Worm (Caenorhabditis elegans): ENCODE measurements around the gene zipt-2.3.

The zipt-2.3 gene

DNA sequence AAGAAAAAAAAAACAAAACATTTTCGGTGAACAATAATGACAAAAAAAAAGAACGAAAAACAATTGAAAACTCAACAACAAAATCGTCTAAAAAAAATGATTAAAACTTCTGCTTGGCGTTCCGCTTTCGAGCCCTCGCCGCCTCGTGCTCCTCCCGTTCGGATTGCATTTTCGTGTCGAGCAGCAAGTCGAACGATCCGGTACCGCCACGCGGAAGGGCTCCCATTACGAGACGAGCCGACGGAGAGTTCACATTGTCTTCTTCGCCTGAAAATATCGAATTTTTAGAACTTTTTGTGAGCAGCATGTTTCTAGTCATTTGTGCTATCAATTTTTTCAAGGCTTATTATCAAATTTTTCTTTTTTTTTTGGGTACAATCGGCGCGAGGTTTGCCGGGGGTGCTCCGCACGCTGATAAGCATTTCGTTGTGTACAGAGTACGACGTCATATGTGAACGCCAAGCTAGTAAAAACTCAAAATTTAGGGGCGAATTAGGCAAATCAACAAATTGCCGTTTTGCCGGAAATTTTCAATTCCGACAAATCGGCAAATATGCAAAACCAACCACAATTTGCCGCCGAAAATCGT, 44.9 kb downstream of the zipt-2.3 start:
- no peak for TF ChIP-seq aly-2 (tag; optimal IDR thresholded peaks at IDR 0.05)
- TF ChIP-seq fos-1 (tag; optimal IDR thresholded peaks at IDR 0.05) = peak; percentile 55

- peak; percentile 29 for TF ChIP-seq F13H6.1 (tag; optimal IDR thresholded peaks at IDR 0.05)
- peak; percentile 22 for TF ChIP-seq fos-1 (tag; optimal IDR thresholded peaks at IDR 0.05)
- TF ChIP-seq nhr-129 (tag; optimal IDR thresholded peaks at IDR 0.05) = no peak
- no peak for TF ChIP-seq sem-4 (tag; optimal IDR thresholded peaks at IDR 0.05)
- TF ChIP-seq nhr-12 (tag; optimal IDR thresholded peaks at IDR 0.05) = no peak
- TF ChIP-seq sma-3 (GFP tag; optimal IDR thresholded peaks at IDR 0.05) = peak; percentile 16
- TF ChIP-seq snpc-4 (tag; optimal IDR thresholded peaks at IDR 0.05) = no peak
- TF ChIP-seq lsy-2 (tag; optimal IDR thresholded peaks at IDR 0.05) = no peak
- peak; percentile 5 for TF ChIP-seq blmp-1 (tag; optimal IDR thresholded peaks at IDR 0.05; ENCODE audit: insufficient read depth)
- no peak for TF ChIP-seq nhr-237 (tag; optimal IDR thresholded peaks at IDR 0.05)
- no peak for TF ChIP-seq skn-1 (tag; optimal IDR thresholded peaks at IDR 0.05)
- no peak for TF ChIP-seq aly-2 (tag; optimal IDR thresholded peaks at IDR 0.05)
- no peak for TF ChIP-seq C34F6.9 (tag; optimal IDR thresholded peaks at IDR 0.05)
- no peak for TF ChIP-seq gmeb-1 (tag; optimal IDR thresholded peaks at IDR 0.05)
- TF ChIP-seq nhr-23 (tag; optimal IDR thresholded peaks at IDR 0.05) = no peak
- peak; percentile 28 for TF ChIP-seq sma-9 (GFP tag; optimal IDR thresholded peaks at IDR 0.05)
- no peak for TF ChIP-seq sma-9 (tag; optimal IDR thresholded peaks at IDR 0.05)
- TF ChIP-seq nhr-25 (tag; optimal IDR thresholded peaks at IDR 0.05) = no peak
- TF ChIP-seq ZK546.5 (tag; optimal IDR thresholded peaks at IDR 0.05) = no peak
- peak; percentile 82 for TF ChIP-seq ama-1 (optimal IDR thresholded peaks at IDR 0.05)
Observed at ce11 chrII:13668844-13669441, 46.7 kb downstream of the zipt-2.3 start, which contains the start of gene C31C9.7. TSS of gene C31C9.7 (plus strand) at chrII:13669104.

DNA sequence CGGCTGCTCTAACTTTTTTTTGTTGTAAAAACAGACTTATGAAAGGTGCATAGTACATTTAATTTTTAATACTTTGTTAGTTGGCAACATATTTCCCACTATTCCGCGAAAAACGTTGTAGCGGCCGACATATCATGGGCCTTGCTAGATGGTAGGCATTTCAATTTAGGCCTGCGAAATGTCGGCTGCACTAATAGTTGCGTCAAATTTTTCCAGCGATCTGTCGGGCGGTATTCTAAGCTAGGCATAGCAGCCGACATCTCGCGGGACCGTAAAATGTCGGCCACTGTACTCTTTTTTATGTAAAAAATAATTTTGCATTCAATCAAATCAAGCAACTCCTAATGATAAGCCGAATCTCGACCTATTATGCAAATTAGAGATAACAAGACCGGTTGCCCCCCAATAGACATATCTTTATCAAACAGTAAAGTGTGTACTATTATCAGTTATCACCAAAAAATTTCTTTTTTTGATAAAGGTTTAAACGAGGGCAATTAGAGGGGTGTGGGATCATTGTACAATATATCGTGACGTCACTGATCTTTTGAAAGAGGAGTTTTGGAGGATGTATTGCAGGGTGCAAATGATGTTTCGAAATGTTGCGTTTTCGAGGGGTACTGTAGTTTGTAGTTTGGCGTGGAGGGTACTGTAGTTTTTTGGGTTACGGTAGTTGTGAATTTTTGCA, 50.5 kb downstream of the zipt-2.3 start:
- TF ChIP-seq crh-2 (tag; optimal IDR thresholded peaks at IDR 0.05) = peak; percentile 73
- TF ChIP-seq gmeb-1 (tag; optimal IDR thresholded peaks at IDR 0.05) = peak; percentile 28
- TF ChIP-seq egl-27 (tag; optimal IDR thresholded peaks at IDR 0.05) = peak; percentile 49
- peak; percentile 90 for TF ChIP-seq fos-1 (tag; optimal IDR thresholded peaks at IDR 0.05)
- TF ChIP-seq elt-3 (tag; optimal IDR thresholded peaks at IDR 0.05) = no peak
- TF ChIP-seq mab-5 (tag; optimal IDR thresholded peaks at IDR 0.05) = no peak
- no peak for TF ChIP-seq unc-62 (GFP tag; optimal IDR thresholded peaks at IDR 0.05)
- peak; percentile 38 for TF ChIP-seq sma-3 (GFP tag; optimal IDR thresholded peaks at IDR 0.05)
- TF ChIP-seq sma-9 (GFP tag; optimal IDR thresholded peaks at IDR 0.05) = peak; percentile 85
- no peak for TF ChIP-seq sma-9 (tag; optimal IDR thresholded peaks at IDR 0.05)
- TF ChIP-seq skn-1 (tag; optimal IDR thresholded peaks at IDR 0.05) = no peak
- peak in 1 of 2 experiments; percentile 37 for TF ChIP-seq lsy-2 (tag; optimal IDR thresholded peaks at IDR 0.05)
- TF ChIP-seq zag-1 (tag; optimal IDR thresholded peaks at IDR 0.05) = no peak

DNA sequence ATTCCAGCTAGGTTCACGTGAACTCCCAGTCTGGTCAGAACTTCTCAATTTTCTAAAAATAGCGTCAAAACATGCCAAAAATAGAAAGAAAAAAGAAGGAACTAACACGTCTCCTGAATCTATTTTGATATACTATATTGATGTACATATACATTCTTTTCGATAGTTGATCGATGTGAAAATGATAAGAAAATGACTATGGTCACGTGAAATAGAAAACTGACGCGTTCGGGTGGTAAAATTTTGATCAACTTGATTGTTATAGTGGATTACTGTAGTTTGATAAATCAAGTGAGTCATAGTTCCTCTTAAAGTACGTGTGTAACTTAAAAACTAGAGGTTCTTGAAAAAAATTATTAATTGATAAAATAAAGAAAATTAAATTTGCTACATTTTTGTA, 51.3 kb downstream of the zipt-2.3 start:
- TF ChIP-seq crh-2 (tag; optimal IDR thresholded peaks at IDR 0.05) (peak; percentile 73), lsy-2 (tag; optimal IDR thresholded peaks at IDR 0.05) (peak in 1 of 2 experiments; percentile 63), fos-1 (tag; optimal IDR thresholded peaks at IDR 0.05) (peak; percentile 66), mdl-1 (tag; optimal IDR thresholded peaks at IDR 0.05) (no peak), nhr-21 (tag; optimal IDR thresholded peaks at IDR 0.05) (peak; percentile 16), elt-3 (tag; optimal IDR thresholded peaks at IDR 0.05) (no peak), sma-3 (GFP tag; optimal IDR thresholded peaks at IDR 0.05) (peak; percentile 45), sma-9 (GFP tag; optimal IDR thresholded peaks at IDR 0.05) (peak; percentile 61), sma-9 (tag; optimal IDR thresholded peaks at IDR 0.05) (no peak), gmeb-1 (tag; optimal IDR thresholded peaks at IDR 0.05) (peak; percentile 13)

All from whole organism, L2 larva.